Worm (Caenorhabditis elegans) whole organism, mixed stage, embryonic: Measurements from ENCODE around the gene C13G3.1.

Experiments
- blmp-1 ChIP-seq: fragments of 150-350 bp; optimal IDR thresholded peaks from 2 replicates; lab custom pipeline; 2014; ENCODE audit warnings: missing biosample characterization, missing genetic modification characterization
- ceh-83 ChIP-seq: fragments of 200-800 bp; sonication (Bioruptor generic); optimal IDR thresholded peaks from 2 replicates; lab custom pipeline; 2018; ENCODE audit warnings: mild to moderate bottlenecking, missing genetic modification characterization, missing compliant biosample characterization
- elt-1 ChIP-seq: sonication (generic microtip); optimal IDR thresholded peaks from 2 replicates; lab custom pipeline; 2017; ENCODE audit warnings: missing genetic modification characterization, mild to moderate bottlenecking, missing compliant biosample characterization, antibody characterized with exemption, moderate library complexity, borderline replicate concordance; ENCODE audit not compliant: insufficient read depth
- elt-3 ChIP-seq: fragments of 150-350 bp; optimal IDR thresholded peaks from 2 replicates; lab custom pipeline; 2014; ENCODE audit warnings: missing biosample characterization, missing genetic modification characterization
- ham-2 ChIP-seq: fragments of 200-800 bp; sonication (Bioruptor generic); optimal IDR thresholded peaks from 2 replicates; lab custom pipeline; 2018; ENCODE audit warnings: mild to moderate bottlenecking, missing genetic modification characterization, missing compliant biosample characterization
- mep-1 ChIP-seq: fragments of 150-350 bp; optimal IDR thresholded peaks from 2 replicates; lab custom pipeline; 2017; ENCODE audit warnings: missing biosample characterization, missing genetic modification reagents, missing genetic modification characterization, inconsistent platforms
- nhr-12 ChIP-seq: fragments of 150-350 bp; optimal IDR thresholded peaks from 2 replicates; lab custom pipeline; 2014; ENCODE audit warnings: missing biosample characterization, missing genetic modification characterization
- nhr-28 ChIP-seq: fragments of 150-350 bp; optimal IDR thresholded peaks from 2 replicates; lab custom pipeline; 2014; ENCODE audit warnings: missing biosample characterization, missing genetic modification characterization
- unc-39 ChIP-seq: fragments of 150-350 bp; optimal IDR thresholded peaks from 2 replicates; lab custom pipeline; 2014; ENCODE audit warnings: missing biosample characterization, missing genetic modification characterization
- unc-62 ChIP-seq: fragments of 150-350 bp; optimal IDR thresholded peaks from 2 replicates; lab custom pipeline; 2014; ENCODE audit warnings: missing biosample characterization, missing genetic modification reagents, missing genetic modification characterization

DNA sequence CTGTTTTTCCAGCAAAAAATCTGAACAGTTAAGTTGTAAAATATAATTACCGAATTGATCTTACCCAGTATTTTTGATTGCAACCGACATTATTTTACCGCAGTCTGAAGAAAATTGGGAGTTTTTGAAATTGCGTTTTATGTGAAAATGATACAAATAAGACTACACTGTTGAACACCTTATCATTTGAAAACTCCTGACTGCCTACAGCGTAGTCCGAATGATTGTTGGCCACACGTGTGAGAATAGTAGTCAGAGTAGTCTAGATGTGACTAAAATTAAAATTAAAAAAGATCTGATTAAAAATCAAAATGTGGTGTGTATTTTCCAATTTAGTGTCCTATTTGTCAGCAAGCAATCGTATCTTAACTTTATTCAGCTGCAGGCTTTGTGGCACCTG lies 34.5 kb upstream of the C13G3.1 start, which contains the start of gene dhs-18:
- TF ChIP-seq mep-1 (tag; lab: Kevin White, UChicago) (no peak), elt-1 (no peak), nhr-12 (tag; lab: Kevin White, UChicago) (no peak), unc-62 (GFP tag; lab: Kevin White, UChicago) (no peak), elt-3 (no peak), unc-39 (no peak), ham-2 (GFP tag; lab: Kevin White, UChicago) (no peak), ceh-83 (GFP tag; lab: Kevin White, UChicago) (no peak), blmp-1 (tag; lab: Kevin White, UChicago) (no peak), nhr-28 (tag; lab: Kevin White, UChicago) (no peak)
